Worm (Caenorhabditis elegans) whole organism, late embryonic: ENCODE results near the gene Y59E9AL.36.
"Not testable (repeated sequence)": the region's sequence is repeated elsewhere in the genome, so short reads cannot be mapped to it uniquely, and the experiment has no call there.

Experiments used
- C08G9.2 ChIP-seq: sonication (generic microtip); optimal IDR thresholded peaks from 2 replicates; lab custom pipeline; 2016; ENCODE audit warnings: mild to moderate bottlenecking, missing genetic modification characterization, moderate library complexity, missing compliant biosample characterization
- K02D7.2 ChIP-seq: sonication (generic microtip); optimal IDR thresholded peaks from 2 replicates; lab custom pipeline; 2017; ENCODE audit warnings: mild to moderate bottlenecking, missing genetic modification characterization, missing compliant biosample characterization
- T23F11.4 ChIP-seq: fragments of 200-800 bp; sonication (Bioruptor generic); optimal IDR thresholded peaks from 2 replicates; lab custom pipeline; 2018; ENCODE audit warnings: mild to moderate bottlenecking, missing genetic modification characterization, missing compliant biosample characterization
- ama-1 ChIP-seq: fragments of 150-350 bp; optimal IDR thresholded peaks from 2 replicates; lab custom pipeline; 2014
- ceh-18 ChIP-seq: sonication (generic microtip); optimal IDR thresholded peaks from 2 replicates; lab custom pipeline; 2016; ENCODE audit warnings: missing genetic modification characterization, missing compliant biosample characterization
- ceh-22 ChIP-seq: sonication (generic microtip); optimal IDR thresholded peaks from 2 replicates; lab custom pipeline; 2017; ENCODE audit warnings: missing biosample characterization, missing genetic modification characterization
- ceh-24 ChIP-seq: sonication (generic microtip); optimal IDR thresholded peaks from 2 replicates; lab custom pipeline; 2016; ENCODE audit warnings: mild to moderate bottlenecking, missing genetic modification characterization, missing compliant biosample characterization
- ceh-34 ChIP-seq: sonication (generic microtip); optimal IDR thresholded peaks from 2 replicates; lab custom pipeline; 2016; ENCODE audit warnings: mild to moderate bottlenecking, missing genetic modification characterization, missing compliant biosample characterization
- ceh-45 ChIP-seq: fragments of 200-800 bp; sonication (Bioruptor generic); IDR thresholded peaks from 2 replicates; pipeline ENCODE4 v1.3.6; 2022; ENCODE audit warnings: missing genetic modification reagents, missing genetic modification characterization, missing compliant biosample characterization
- ceh-48 ChIP-seq: sonication (generic microtip); optimal IDR thresholded peaks from 2 replicates; lab custom pipeline; 2016; ENCODE audit warnings: missing genetic modification characterization, inconsistent platforms, missing compliant biosample characterization
- ceh-6 ChIP-seq: fragments of 200-800 bp; sonication (Bioruptor generic); optimal IDR thresholded peaks from 2 replicates; lab custom pipeline; 2018; ENCODE audit warnings: mild to moderate bottlenecking, missing genetic modification characterization, missing compliant biosample characterization
- ceh-9 ChIP-seq: sonication (generic microtip); optimal IDR thresholded peaks from 2 replicates; lab custom pipeline; 2016; ENCODE audit warnings: mild to moderate bottlenecking, missing genetic modification characterization, inconsistent platforms, missing compliant biosample characterization
- che-1 ChIP-seq: sonication (generic microtip); optimal IDR thresholded peaks from 2 replicates; lab custom pipeline; 2016; ENCODE audit warnings: mild to moderate bottlenecking, missing genetic modification characterization, missing compliant biosample characterization
- dmd-4 ChIP-seq: sonication (generic microtip); optimal IDR thresholded peaks from 2 replicates; lab custom pipeline; 2016; ENCODE audit warnings: borderline replicate concordance, missing genetic modification characterization, missing compliant biosample characterization
- elt-2 ChIP-seq: sonication (generic microtip); optimal IDR thresholded peaks from 2 replicates; lab custom pipeline; 2016; ENCODE audit warnings: missing genetic modification reagents, missing genetic modification characterization, missing compliant biosample characterization
- ets-4 ChIP-seq: sonication (generic microtip); optimal IDR thresholded peaks from 2 replicates; lab custom pipeline; 2016; ENCODE audit warnings: missing genetic modification characterization, missing compliant biosample characterization
- fkh-6 ChIP-seq: sonication (generic microtip); optimal IDR thresholded peaks from 2 replicates; lab custom pipeline; 2016; ENCODE audit warnings: missing genetic modification characterization, missing compliant biosample characterization
- hlh-15 ChIP-seq: sonication (generic microtip); optimal IDR thresholded peaks from 2 replicates; lab custom pipeline; 2016; ENCODE audit warnings: missing genetic modification characterization, missing compliant biosample characterization
- hlh-8 ChIP-seq: sonication (generic microtip); optimal IDR thresholded peaks from 2 replicates; lab custom pipeline; 2016; ENCODE audit warnings: missing genotype, missing genetic modification characterization, missing compliant biosample characterization
- nfya-1 ChIP-seq: sonication (generic microtip); optimal IDR thresholded peaks from 2 replicates; lab custom pipeline; 2017; ENCODE audit warnings: missing genetic modification characterization, mild to moderate bottlenecking, missing compliant biosample characterization, antibody characterized with exemption, moderate library complexity
- nhr-11 ChIP-seq: fragments of 150-350 bp; optimal IDR thresholded peaks from 2 replicates; lab custom pipeline; 2014; ENCODE audit warnings: missing biosample characterization, missing genetic modification characterization
- nhr-232 ChIP-seq: sonication (generic microtip); optimal IDR thresholded peaks from 2 replicates; lab custom pipeline; 2016; ENCODE audit warnings: missing genetic modification characterization, missing compliant biosample characterization
- npax-4 ChIP-seq: sonication (generic microtip); optimal IDR thresholded peaks from 2 replicates; lab custom pipeline; 2016; ENCODE audit warnings: missing genetic modification characterization, missing compliant biosample characterization
- odd-2 ChIP-seq: sonication (generic microtip); optimal IDR thresholded peaks from 2 replicates; lab custom pipeline; 2017; ENCODE audit warnings: antibody characterized with exemption, mild to moderate bottlenecking, missing genetic modification characterization, missing compliant biosample characterization
- pag-3 ChIP-seq: sonication (generic microtip); optimal IDR thresholded peaks from 2 replicates; lab custom pipeline; 2016; ENCODE audit warnings: missing compliant biosample characterization, missing genetic modification characterization, borderline replicate concordance
- pat-9 ChIP-seq: fragments of 200-800 bp; sonication (Bioruptor generic); optimal IDR thresholded peaks from 2 replicates; lab custom pipeline; 2018; ENCODE audit warnings: mild to moderate bottlenecking, missing genetic modification characterization, moderate library complexity, missing compliant biosample characterization
- pha-2 ChIP-seq: sonication (generic microtip); optimal IDR thresholded peaks from 2 replicates; lab custom pipeline; 2017; ENCODE audit warnings: mild to moderate bottlenecking, missing genetic modification characterization, missing compliant biosample characterization
- pha-4 ChIP-seq: fragments of 150-350 bp; optimal IDR thresholded peaks from 2 replicates; lab custom pipeline; 2018; ENCODE audit warnings: missing biosample characterization, missing genetic modification reagents, missing genetic modification characterization
- pqm-1 ChIP-seq: sonication (generic microtip); optimal IDR thresholded peaks from 2 replicates; lab custom pipeline; 2016; ENCODE audit warnings: missing genetic modification characterization, missing compliant biosample characterization
- pros-1 ChIP-seq: fragments of 150-350 bp; optimal IDR thresholded peaks from 2 replicates; lab custom pipeline; 2014; ENCODE audit warnings: missing biosample characterization, missing genetic modification reagents, missing genetic modification characterization
- ref-2 ChIP-seq: sonication (generic microtip); optimal IDR thresholded peaks from 2 replicates; lab custom pipeline; 2016; ENCODE audit warnings: missing genetic modification characterization, missing compliant biosample characterization
- sdc-2 ChIP-seq: sonication (generic microtip); optimal IDR thresholded peaks from 2 replicates; lab custom pipeline; 2016; ENCODE audit warnings: missing genotype, missing genetic modification characterization, missing compliant biosample characterization
- tbx-2 ChIP-seq: sonication (generic microtip); optimal IDR thresholded peaks from 2 replicates; lab custom pipeline; 2016; ENCODE audit warnings: missing genetic modification characterization, missing compliant biosample characterization
- unc-55 ChIP-seq: sonication (generic microtip); optimal IDR thresholded peaks from 2 replicates; lab custom pipeline; 2017; ENCODE audit warnings: missing biosample characterization, missing genetic modification reagents, missing genetic modification characterization

The Y59E9AL.36 gene

DNA sequence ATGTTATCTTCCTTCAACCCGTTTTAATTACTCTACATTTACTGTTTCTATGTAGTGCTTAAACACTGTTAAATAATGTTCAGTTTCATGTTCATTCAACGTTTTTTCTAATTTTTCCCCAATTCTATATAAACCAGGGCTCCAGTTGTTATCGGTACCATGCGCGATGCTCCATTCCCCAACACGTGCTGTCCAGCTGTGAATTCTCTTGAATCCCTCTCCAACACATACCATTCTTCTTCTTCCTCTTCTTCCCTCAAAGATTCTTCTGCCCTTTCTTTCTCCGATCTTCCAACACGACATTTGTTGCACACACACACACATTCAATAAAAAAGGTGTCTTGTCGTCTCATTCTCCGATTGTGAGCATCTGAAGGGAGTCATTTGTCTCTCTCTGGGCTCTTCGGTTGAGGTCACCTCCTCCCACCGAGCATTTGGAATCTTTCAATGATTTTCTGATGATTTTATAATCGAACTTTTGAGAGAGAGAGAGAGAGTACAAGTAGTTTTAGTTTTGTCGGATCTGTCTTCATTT is 37.2 kb downstream of the Y59E9AL.36 start:
- TF ChIP-seq hlh-8 (tag; lab: Kevin White, UChicago), result peak; percentile 95
- TF ChIP-seq pag-3, result no peak
- TF ChIP-seq nhr-11, result no peak

- TF ChIP-seq elt-2 (tag; lab: Kevin White, UChicago) (peak; percentile 14), unc-55 (GFP tag; lab: Kevin White, UChicago) (peak; percentile 58), ceh-45 (GFP tag; lab: Robert Waterston, UW) (no peak), ceh-22 (peak; percentile 7), tbx-2 (peak; percentile 12), fkh-6 (tag; lab: Kevin White, UChicago) (no peak), che-1 (no peak), ref-2 (tag; lab: Kevin White, UChicago) (peak; percentile 16), nhr-232 (tag; lab: Kevin White, UChicago) (no peak), ceh-18 (tag; lab: Kevin White, UChicago) (peak; percentile 50), npax-4 (tag; lab: Kevin White, UChicago) (no peak), nfya-1 (tag; lab: Kevin White, UChicago) (peak; percentile 74), sdc-2 (tag; lab: Kevin White, UChicago) (no peak)
Observed at ce11 chrIV:5169335-5169734, 39.9 kb downstream of the Y59E9AL.36 start.

DNA sequence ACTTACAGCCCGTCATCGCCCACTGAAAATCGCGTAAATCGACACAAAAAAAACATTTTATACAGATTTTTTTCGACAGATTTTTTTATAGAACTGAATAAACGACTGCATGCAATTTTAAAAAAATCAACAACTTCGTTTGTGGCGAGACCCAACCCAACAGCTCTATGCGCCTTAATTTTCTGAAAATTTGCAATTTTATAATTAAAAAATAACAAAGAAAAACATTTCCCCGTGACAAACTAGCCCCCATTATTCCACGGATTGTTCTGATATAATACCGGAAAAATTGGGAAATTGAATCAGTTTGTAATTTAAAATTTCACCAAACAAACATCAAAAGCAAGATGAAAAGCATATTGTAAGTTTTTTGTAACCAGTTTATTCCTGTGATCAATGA is 43.3 kb downstream of the Y59E9AL.36 start, which contains the start of gene ptp-5.1:
Gene ptp-5.1, plus strand, starts transcription at position 301 of the 400 bp plus-strand sequence.
- TF ChIP-seq nhr-232 (tag; lab: Kevin White, UChicago), result no peak
- no peak for TF ChIP-seq hlh-8 (tag; lab: Kevin White, UChicago)
- TF ChIP-seq K02D7.2, result no peak
- no peak for TF ChIP-seq fkh-6 (tag; lab: Kevin White, UChicago)
- TF ChIP-seq ceh-9 (tag; lab: Kevin White, UChicago), result no peak
- TF ChIP-seq ref-2 (tag; lab: Kevin White, UChicago), result no peak
- no peak for TF ChIP-seq pha-2 (tag; lab: Kevin White, UChicago)
- TF ChIP-seq pros-1 (tag; lab: Kevin White, UChicago), result no peak
- no peak for TF ChIP-seq pqm-1 (tag; lab: Kevin White, UChicago)
- no peak for TF ChIP-seq ceh-24 (tag; lab: Kevin White, UChicago)
- TF ChIP-seq tbx-2, result no peak
- no peak for TF ChIP-seq dmd-4 (tag; lab: Kevin White, UChicago)
- no peak for TF ChIP-seq T23F11.4 (GFP tag; lab: Kevin White, UChicago)

ce11 chrIV:5165626-5166025 is 43.7 kb downstream of the Y59E9AL.36 start, which contains the start of gene nspd-6:
TSS of gene nspd-6 (minus strand) at chrIV:5165726.
- TF ChIP-seq ets-4 (tag; lab: Kevin White, UChicago); ama-1; ceh-6: not testable (repeated sequence)

ce11 chrIV:5162941-5163340 is 46.3 kb downstream of the Y59E9AL.36 start, which contains the start of the genes nspd-3 and C24D10.2:
TSS of gene nspd-3 (minus strand) at chrIV:5163041.
TSS of gene C24D10.2 (plus strand) at chrIV:5163339.
- TF ChIP-seq ceh-48, odd-2, ceh-34 (tag; lab: Kevin White, UChicago): not testable (repeated sequence)

- TF ChIP-seq npax-4 (tag; lab: Kevin White, UChicago) (no peak), unc-55 (GFP tag; lab: Kevin White, UChicago) (no peak), fkh-6 (tag; lab: Kevin White, UChicago) (no peak), hlh-15 (tag; lab: Kevin White, UChicago) (no peak), ceh-18 (tag; lab: Kevin White, UChicago) (no peak), pat-9 (tag; lab: Kevin White, UChicago) (no peak), pros-1 (tag; lab: Kevin White, UChicago) (no peak), tbx-2 (no peak), dmd-4 (tag; lab: Kevin White, UChicago) (no peak), pha-4 (tag; lab: Kevin White, UChicago) (no peak), T23F11.4 (GFP tag; lab: Kevin White, UChicago) (no peak), C08G9.2 (tag; lab: Kevin White, UChicago) (no peak)
Observed at ce11 chrIV:5160171-5160570, 49.1 kb downstream of the Y59E9AL.36 start, which contains the start of the genes C24D10.6 and C24D10.4. TSS of gene C24D10.6 (minus strand) at chrIV:5160248. TSS of gene C24D10.4 (plus strand) at chrIV:5160522.
